Worm (Caenorhabditis elegans) whole organism, L4 larva: ENCODE data around the gene slc-17.8.
A peak's percentile ranks its signal among the peaks of the same experiment; 100 is the strongest.

Experiments
- F10B5.3 ChIP-seq: sonication (generic microtip); optimal IDR thresholded peaks from 2 replicates; lab custom pipeline; 2016; ENCODE audit warnings: mild to moderate bottlenecking, missing genetic modification characterization, missing compliant biosample characterization
- F26F4.8 ChIP-seq: fragments of 200-800 bp; sonication (Bioruptor generic); conservative IDR thresholded peaks from 2 replicates; pipeline ENCODE4 v1.3.6; 2022; ENCODE audit warnings: missing genetic modification characterization, missing compliant biosample characterization
- F44E2.7 ChIP-seq: fragments of 200-800 bp; sonication (Bioruptor generic); IDR thresholded peaks from 2 replicates; pipeline ENCODE4 v2.1.2; 2022; ENCODE audit warnings: missing genetic modification characterization, missing compliant biosample characterization
- T20F7.1 ChIP-seq: fragments of 200-800 bp; sonication (Bioruptor generic); optimal IDR thresholded peaks from 2 replicates; lab custom pipeline; 2018; ENCODE audit warnings: mild to moderate bottlenecking, missing genetic modification characterization, missing compliant biosample characterization
- T26A8.4 ChIP-seq: fragments of 200-800 bp; sonication (Bioruptor generic); IDR thresholded peaks from 2 replicates; pipeline ENCODE4 v1.3.6; 2022; ENCODE audit warnings: missing genetic modification characterization, missing compliant biosample characterization
- Y105C5A.15 ChIP-seq: fragments of 200-800 bp; sonication (Bioruptor generic); IDR thresholded peaks from 2 replicates; pipeline ENCODE4 v1.3.6; 2022; ENCODE audit warnings: missing genetic modification characterization, missing compliant biosample characterization
- Y48G9A.11 ChIP-seq: fragments of 200-800 bp; sonication (Bioruptor generic); IDR thresholded peaks from 2 replicates; pipeline ENCODE4 v1.3.6; 2022; ENCODE audit warnings: missing genetic modification reagents, missing genetic modification characterization, missing compliant biosample characterization
- Y5F2A.4 ChIP-seq: fragments of 200-800 bp; sonication (Bioruptor generic); optimal IDR thresholded peaks from 2 replicates; lab custom pipeline; 2018; ENCODE audit warnings: mild to moderate bottlenecking, missing genetic modification characterization, missing compliant biosample characterization
- arid-1 ChIP-seq: fragments of 200-800 bp; sonication (Bioruptor generic); conservative IDR thresholded peaks from 2 replicates; pipeline ENCODE4 v1.3.6; 2022; ENCODE audit warnings: missing genetic modification reagents, missing genetic modification characterization, missing compliant biosample characterization
- attf-4 ChIP-seq: sonication (generic microtip); optimal IDR thresholded peaks from 3 replicates; lab custom pipeline; 2017; ENCODE audit warnings: missing biosample characterization, missing genetic modification characterization
- ceh-20 ChIP-seq: fragments of 200-800 bp; sonication (Bioruptor generic); IDR thresholded peaks from 2 replicates; pipeline ENCODE4 v1.3.6; 2022; ENCODE audit warnings: missing genetic modification reagents, missing genetic modification characterization, missing compliant biosample characterization
- ceh-28 ChIP-seq: fragments of 150-350 bp; optimal IDR thresholded peaks from 2 replicates; lab custom pipeline; 2014; ENCODE audit warnings: missing biosample characterization, missing genetic modification reagents, missing genetic modification characterization
- ceh-32 ChIP-seq: sonication (generic microtip); optimal IDR thresholded peaks from 2 replicates; lab custom pipeline; 2016; ENCODE audit warnings: mild to moderate bottlenecking, missing genetic modification characterization, missing compliant biosample characterization; ENCODE audit not compliant: poor library complexity
- ceh-44 ChIP-seq: fragments of 200-800 bp; sonication (Bioruptor generic); IDR thresholded peaks from 2 replicates; pipeline ENCODE4 v1.3.6; 2022; ENCODE audit warnings: missing genetic modification reagents, missing genetic modification characterization, missing compliant biosample characterization
- cey-2 ChIP-seq: sonication (generic microtip); optimal IDR thresholded peaks from 3 replicates; lab custom pipeline; 2017; ENCODE audit warnings: missing genetic modification characterization, mild to moderate bottlenecking, missing compliant biosample characterization, antibody characterized with exemption, borderline replicate concordance; ENCODE audit not compliant: insufficient read depth
- daf-16 ChIP-seq, 3 experiments: sonication (generic microtip); optimal IDR thresholded peaks; 2 replicates each; lab custom pipeline; 2016 to 2017; ENCODE audit warnings: missing genetic modification characterization in 3 of 3, missing genetic modification reagents in 3 of 3, mild to moderate bottlenecking in 2 of 3, missing compliant biosample characterization in 2 of 3, missing biosample characterization in 1 of 3, moderate library complexity in 1 of 3
- daf-19 ChIP-seq: fragments of 200-800 bp; sonication (Bioruptor generic); conservative IDR thresholded peaks from 2 replicates; pipeline ENCODE4 v1.3.6; 2022; ENCODE audit warnings: missing genetic modification characterization, missing compliant biosample characterization
- daf-8 ChIP-seq: fragments of 200-800 bp; sonication (Bioruptor generic); IDR thresholded peaks from 2 replicates; pipeline ENCODE4 v1.3.6; 2022; ENCODE audit warnings: missing genetic modification characterization, missing compliant biosample characterization
- dmd-6 ChIP-seq: fragments of 200-800 bp; sonication (Bioruptor generic); IDR thresholded peaks from 2 replicates; pipeline ENCODE4 v1.3.6; 2022; ENCODE audit warnings: missing genetic modification reagents, missing genetic modification characterization, missing compliant biosample characterization
- dmd-8 ChIP-seq: fragments of 200-800 bp; sonication (Bioruptor generic); IDR thresholded peaks from 2 replicates; pipeline ENCODE4 v1.3.6; 2022; ENCODE audit warnings: missing genetic modification characterization, missing compliant biosample characterization
- duxl-1 ChIP-seq: sonication (generic microtip); optimal IDR thresholded peaks from 2 replicates; lab custom pipeline; 2016; ENCODE audit warnings: mild to moderate bottlenecking, missing genetic modification characterization, moderate library complexity, missing compliant biosample characterization; ENCODE audit not compliant: poor library complexity
- egl-43 ChIP-seq: fragments of 200-800 bp; sonication (Bioruptor generic); IDR thresholded peaks from 2 replicates; pipeline ENCODE4 v1.3.6; 2022; ENCODE audit warnings: missing genetic modification reagents, missing genetic modification characterization, missing compliant biosample characterization
- fos-1 ChIP-seq: fragments of 150-350 bp; optimal IDR thresholded peaks from 2 replicates; lab custom pipeline; 2014; ENCODE audit warnings: missing biosample characterization, missing genetic modification characterization
- hlh-11 ChIP-seq: fragments of 200-800 bp; sonication (Bioruptor generic); optimal IDR thresholded peaks from 2 replicates; lab custom pipeline; 2018; ENCODE audit warnings: mild to moderate bottlenecking, missing genetic modification characterization, missing compliant biosample characterization
- hmg-1.1 ChIP-seq: fragments of 200-800 bp; sonication (Bioruptor generic); IDR thresholded peaks from 2 replicates; pipeline ENCODE4 v1.3.6; 2022; ENCODE audit warnings: missing genetic modification reagents, missing genetic modification characterization, missing compliant biosample characterization
- lin-1 ChIP-seq: fragments of 200-800 bp; sonication (Bioruptor generic); IDR thresholded peaks from 2 replicates; pipeline ENCODE4 v1.3.6; 2022; ENCODE audit warnings: missing genetic modification reagents, missing genetic modification characterization, missing compliant biosample characterization
- lin-13 ChIP-seq: fragments of 150-350 bp; optimal IDR thresholded peaks from 2 replicates; lab custom pipeline; 2014; ENCODE audit warnings: missing biosample characterization, missing genetic modification reagents, missing genetic modification characterization
- lin-38 ChIP-seq: fragments of 200-800 bp; sonication (Bioruptor generic); IDR thresholded peaks from 2 replicates; pipeline ENCODE4 v1.3.6; 2022; ENCODE audit warnings: missing genetic modification reagents, missing genetic modification characterization, missing compliant biosample characterization
- lir-3 ChIP-seq: sonication (generic microtip); optimal IDR thresholded peaks from 2 replicates; lab custom pipeline; 2016; ENCODE audit warnings: mild to moderate bottlenecking, missing genetic modification characterization, missing compliant biosample characterization
- madf-9 ChIP-seq: fragments of 200-800 bp; sonication (Bioruptor generic); conservative IDR thresholded peaks from 2 replicates; pipeline ENCODE4 v1.3.6; 2022; ENCODE audit warnings: missing genetic modification reagents, missing genetic modification characterization, missing compliant biosample characterization
- nhr-10 ChIP-seq: fragments of 150-350 bp; optimal IDR thresholded peaks from 2 replicates; lab custom pipeline; 2014; ENCODE audit warnings: missing biosample characterization, missing genetic modification characterization
- nhr-111 ChIP-seq: fragments of 200-800 bp; sonication (Bioruptor generic); optimal IDR thresholded peaks from 2 replicates; lab custom pipeline; 2018; ENCODE audit warnings: mild to moderate bottlenecking, missing genetic modification characterization, missing compliant biosample characterization
- nhr-41 ChIP-seq: fragments of 200-800 bp; sonication (Bioruptor generic); IDR thresholded peaks from 2 replicates; pipeline ENCODE4 v1.3.6; 2022; ENCODE audit warnings: missing genetic modification reagents, missing genetic modification characterization, missing compliant biosample characterization
- nhr-77 ChIP-seq: fragments of 150-350 bp; optimal IDR thresholded peaks from 2 replicates; lab custom pipeline; 2014; ENCODE audit warnings: missing biosample characterization, missing genetic modification characterization
- php-3 ChIP-seq: fragments of 200-800 bp; sonication (Bioruptor generic); IDR thresholded peaks from 2 replicates; pipeline ENCODE4 v1.3.6; 2022; ENCODE audit warnings: missing genetic modification reagents, missing genetic modification characterization, missing compliant biosample characterization
- pqm-1 ChIP-seq: sonication (generic microtip); optimal IDR thresholded peaks from 2 replicates; lab custom pipeline; 2017; ENCODE audit warnings: missing biosample characterization, missing genetic modification characterization
- saeg-2 ChIP-seq: fragments of 200-800 bp; sonication (Bioruptor generic); IDR thresholded peaks from 2 replicates; pipeline ENCODE4 v1.3.6; 2022; ENCODE audit warnings: missing genetic modification reagents, missing genetic modification characterization, missing compliant biosample characterization
- snpc-4 ChIP-seq: fragments of 150-350 bp; optimal IDR thresholded peaks from 2 replicates; lab custom pipeline; 2014; ENCODE audit warnings: missing biosample characterization, missing genetic modification characterization
- spr-3 ChIP-seq: fragments of 200-800 bp; sonication (Bioruptor generic); optimal IDR thresholded peaks from 2 replicates; lab custom pipeline; 2018; ENCODE audit warnings: mild to moderate bottlenecking, missing genetic modification characterization, missing compliant biosample characterization
- tag-97 ChIP-seq: fragments of 200-800 bp; sonication (Bioruptor generic); IDR thresholded peaks from 2 replicates; pipeline ENCODE4 v1.3.6; 2022; ENCODE audit warnings: missing genetic modification characterization, missing compliant biosample characterization
- tra-1 ChIP-seq: fragments of 200-800 bp; sonication (Bioruptor generic); IDR thresholded peaks from 2 replicates; pipeline ENCODE4 v1.3.6; 2022; ENCODE audit warnings: missing genetic modification reagents, missing genetic modification characterization, missing compliant biosample characterization
- unc-130 ChIP-seq: sonication (generic microtip); optimal IDR thresholded peaks from 2 replicates; lab custom pipeline; 2016; ENCODE audit warnings: missing genetic modification reagents, missing genetic modification characterization, missing compliant biosample characterization
- unc-39 ChIP-seq: sonication (generic microtip); optimal IDR thresholded peaks from 2 replicates; lab custom pipeline; 2017; ENCODE audit warnings: missing biosample characterization, missing genetic modification characterization
- vab-7 ChIP-seq: fragments of 200-800 bp; sonication (Bioruptor generic); IDR thresholded peaks from 2 replicates; pipeline ENCODE4 v1.3.6; 2022; ENCODE audit warnings: missing genetic modification reagents, missing genetic modification characterization, missing compliant biosample characterization
- zfp-3 ChIP-seq: fragments of 200-800 bp; sonication (Bioruptor generic); conservative IDR thresholded peaks from 2 replicates; pipeline ENCODE4 v1.3.6; 2022; ENCODE audit warnings: missing genetic modification reagents, missing genetic modification characterization, missing compliant biosample characterization
- ztf-7 ChIP-seq: fragments of 150-350 bp; optimal IDR thresholded peaks from 2 replicates; lab custom pipeline; 2014; ENCODE audit warnings: missing biosample characterization, missing genetic modification characterization

slc-17.8 gene

ce11 chrV:8499407-8499806, 46.0 kb downstream of the slc-17.8 start (continued):
- TF ChIP-seq lin-38 (GFP tag; lab: Robert Waterston, UW) (peak; percentile 67), ceh-32 (tag; lab: Kevin White, UChicago) (no peak), hlh-11 (tag; lab: Kevin White, UChicago) (no peak), dmd-8 (GFP tag; lab: Robert Waterston, UW) (peak; percentile 92), daf-8 (GFP tag; lab: Robert Waterston, UW) (0 out of 2 replicates have a peak, but pooled peaks have one; percentile 27), ceh-20 (GFP tag; lab: Robert Waterston, UW) (peak; percentile 45; the same call in 1 of the 2 replicates), vab-7 (GFP tag; lab: Robert Waterston, UW) (peak; percentile 42; the same call in 1 of the 2 replicates), F10B5.3 (tag; lab: Kevin White, UChicago) (no peak), duxl-1 (tag; lab: Kevin White, UChicago) (peak; percentile 27), daf-19 (GFP tag; lab: Robert Waterston, UW) (peak; percentile 66; the same call in 1 of the 2 replicates), Y48G9A.11 (0 out of 2 replicates have a peak, but pooled peaks have one; percentile 40), F44E2.7 (peak; percentile 49; the same call in 1 of the 2 replicates), lir-3 (peak; percentile 15), daf-16 (GFP tag; optimal IDR thresholded peaks at IDR 0.05; lab: Kevin White, UChicago) (peak in 1 of 2 experiments; percentile 8), daf-16 (tag; optimal IDR thresholded peaks at IDR 0.05; lab: Kevin White, UChicago) (no peak), F26F4.8 (GFP tag; lab: Robert Waterston, UW) (peak; percentile 60; the same call in 1 of the 2 replicates)

- TF ChIP-seq nhr-77 (tag; lab: Kevin White, UChicago), result no peak
- no peak for TF ChIP-seq unc-39
- no peak for TF ChIP-seq Y5F2A.4 (GFP tag; lab: Kevin White, UChicago)
- TF ChIP-seq arid-1 (GFP tag; lab: Robert Waterston, UW), result peak; percentile 43; the same call in 1 of the 2 replicates
- TF ChIP-seq daf-16 (GFP tag; optimal IDR thresholded peaks at IDR 0.05; lab: Kevin White, UChicago), result peak in 1 of 2 experiments; percentile 55
- TF ChIP-seq daf-16 (tag; optimal IDR thresholded peaks at IDR 0.05; lab: Kevin White, UChicago), result peak; percentile 66
- peak; percentile 36 for TF ChIP-seq unc-130
- peak; percentile 7 for TF ChIP-seq spr-3
- no peak; the same call in 1 of the 2 replicates for TF ChIP-seq ceh-44
- peak; percentile 56; the same call in 1 of the 2 replicates for TF ChIP-seq php-3 (GFP tag; lab: Robert Waterston, UW)
- peak; percentile 50; the same call in 1 of the 2 replicates for TF ChIP-seq nhr-41 (GFP tag; lab: Robert Waterston, UW)
- peak; percentile 70 for TF ChIP-seq daf-19 (GFP tag; lab: Robert Waterston, UW)
- peak; percentile 46; the same call in 1 of the 2 replicates for TF ChIP-seq tra-1 (GFP tag; lab: Robert Waterston, UW)
- no peak for TF ChIP-seq zfp-3 (GFP tag; lab: Robert Waterston, UW)
- no peak for TF ChIP-seq cey-2 (tag; lab: Kevin White, UChicago)
- TF ChIP-seq ztf-7 (tag; lab: Kevin White, UChicago), result no peak
- no peak for TF ChIP-seq duxl-1 (tag; lab: Kevin White, UChicago)
- 0 out of 2 replicates have a peak, but pooled peaks have one; percentile 10 for TF ChIP-seq Y105C5A.15
- no peak for TF ChIP-seq nhr-10 (tag; lab: Kevin White, UChicago)
- TF ChIP-seq lin-38 (GFP tag; lab: Robert Waterston, UW), result peak; percentile 71
- 0 out of 2 replicates have a peak, but pooled peaks have one; percentile 11 for TF ChIP-seq lin-1 (GFP tag; lab: Robert Waterston, UW)
- no peak for TF ChIP-seq attf-4
- no peak for TF ChIP-seq fos-1
- peak; percentile 78 for TF ChIP-seq vab-7 (GFP tag; lab: Robert Waterston, UW)
- TF ChIP-seq lir-3, result peak; percentile 31
- no peak for TF ChIP-seq lin-13 (GFP tag; lab: Kevin White, UChicago)
- TF ChIP-seq T26A8.4, result no peak
- peak; percentile 15 for TF ChIP-seq nhr-111 (GFP tag; lab: Kevin White, UChicago)
- no peak for TF ChIP-seq tag-97
- TF ChIP-seq egl-43 (GFP tag; lab: Robert Waterston, UW), result peak; percentile 83
- TF ChIP-seq dmd-6 (GFP tag; lab: Robert Waterston, UW), result peak; percentile 34; the same call in 1 of the 2 replicates
- TF ChIP-seq ceh-28 (tag; lab: Kevin White, UChicago), result no peak
- no peak for TF ChIP-seq T20F7.1 (GFP tag; lab: Kevin White, UChicago)
- TF ChIP-seq madf-9 (GFP tag; lab: Robert Waterston, UW), result 0 out of 2 replicates have a peak, but pooled peaks have one; percentile 32
- peak; percentile 9 for TF ChIP-seq snpc-4
- no peak for TF ChIP-seq pqm-1 (tag; lab: Kevin White, UChicago)
- TF ChIP-seq F44E2.7, result 0 out of 2 replicates have a peak, but pooled peaks have one; percentile 20
- no peak for TF ChIP-seq saeg-2
- TF ChIP-seq hmg-1.1 (GFP tag; lab: Robert Waterston, UW), result 0 out of 2 replicates have a peak, but pooled peaks have one; percentile 45
Measured at ce11 chrV:8495965-8496364, 49.4 kb downstream of the slc-17.8 start.
